Fruit fly (Drosophila melanogaster) whole organism: ENCODE results near the gene Zip88E.

Experiments
- CG8478 ChIP-seq: fragments of >200 bp; optimal IDR thresholded peaks from 2 replicates; lab custom pipeline; 2018; ENCODE audit warnings: inconsistent platforms
- EcR ChIP-seq, 2 experiments: fragments of >200 bp; optimal IDR thresholded peaks; 2 replicates each; lab custom pipeline; 2017; ENCODE audit warnings: missing biosample characterization in 2 of 2, missing genetic modification characterization in 2 of 2, missing genetic modification reagents in 2 of 2
- pan ChIP-seq: fragments of >200 bp; optimal IDR thresholded peaks from 2 replicates; lab custom pipeline; 2017
- psq ChIP-seq: fragments of >200 bp; optimal IDR thresholded peaks from 2 replicates; lab custom pipeline; 2017

- TF ChIP-seq EcR (GFP tag; optimal IDR thresholded peaks at IDR 0.05; lab: Kevin White, UChicago) (no peak), psq (no peak), pan (lab: Kevin White, UChicago) (no peak), CG8478 (lab: Kevin White, UChicago) (no peak)
Observed at dm6 chr3R:15282982-15283809, 14.7 kb downstream of the Zip88E start.
